Fruit fly (Drosophila melanogaster) whole organism, embryonic: ENCODE results near the gene CG7430.

Source experiments
- Abd-B ChIP-seq: fragments of 200-800 bp; sonication (Bioruptor generic); optimal IDR thresholded peaks from 2 replicates; lab custom pipeline; 2018; ENCODE audit warnings: missing biosample characterization, mild to moderate bottlenecking, missing genetic modification characterization, moderate library complexity
- Atf-2 ChIP-seq: fragments of 200-800 bp; sonication (Bioruptor generic); optimal IDR thresholded peaks from 2 replicates; lab custom pipeline; 2016; ENCODE audit warnings: missing biosample characterization, missing genetic modification characterization
- Atf3 ChIP-seq: fragments of 200-800 bp; sonication (Bioruptor generic); optimal IDR thresholded peaks from 3 replicates; lab custom pipeline; 2016; ENCODE audit warnings: missing biosample characterization, missing genetic modification characterization
- Bgb ChIP-seq: fragments of 200-800 bp; sonication (Bioruptor generic); IDR thresholded peaks from 2 replicates; pipeline ENCODE4 v1.3.6; 2022; ENCODE audit warnings: missing biosample characterization, missing genetic modification characterization; ENCODE audit not compliant: partially characterized antibody
- CG10267 ChIP-seq: fragments of 200-800 bp; sonication (Bioruptor generic); optimal IDR thresholded peaks from 2 replicates; lab custom pipeline; 2018; ENCODE audit warnings: missing biosample characterization, mild to moderate bottlenecking, missing genetic modification characterization, moderate library complexity
- CG10543 ChIP-seq: fragments of 200-800 bp; sonication (Bioruptor generic); optimal IDR thresholded peaks from 3 replicates; lab custom pipeline; 2017; ENCODE audit warnings: missing biosample characterization, mild to moderate bottlenecking, missing genetic modification characterization, moderate library complexity
- CG10654 ChIP-seq: fragments of 200-800 bp; sonication (Bioruptor generic); optimal IDR thresholded peaks from 2 replicates; lab custom pipeline; 2016; ENCODE audit warnings: missing biosample characterization, missing genetic modification characterization
- CG11085 ChIP-seq: fragments of 200-800 bp; sonication (Bioruptor generic); IDR thresholded peaks from 2 replicates; pipeline ENCODE4 v1.3.6; 2022; ENCODE audit warnings: missing biosample characterization, missing genetic modification characterization
- CG11695 ChIP-seq: fragments of 200-800 bp; sonication (Bioruptor generic); IDR thresholded peaks from 3 replicates; pipeline ENCODE4 v1.3.6; 2022; ENCODE audit warnings: missing biosample characterization, missing genetic modification characterization
- CG12659 ChIP-seq: fragments of 200-800 bp; sonication (Bioruptor generic); optimal IDR thresholded peaks from 3 replicates; lab custom pipeline; 2017; ENCODE audit warnings: mild to moderate bottlenecking, missing biosample characterization, missing genetic modification reagents, missing genetic modification characterization
- CG13287 ChIP-seq: fragments of 200-800 bp; sonication (Bioruptor generic); IDR thresholded peaks from 2 replicates; pipeline ENCODE4 v1.3.6; 2022; ENCODE audit warnings: missing biosample characterization, missing genetic modification characterization; ENCODE audit not compliant: partially characterized antibody
- CG14667 ChIP-seq: fragments of 200-800 bp; sonication (Bioruptor generic); IDR thresholded peaks from 2 replicates; pipeline ENCODE4 v1.3.6; 2022; ENCODE audit warnings: missing biosample characterization, missing genetic modification characterization
- CG14965 ChIP-seq: fragments of 200-800 bp; sonication (Bioruptor generic); optimal IDR thresholded peaks from 2 replicates; lab custom pipeline; 2016; ENCODE audit warnings: missing biosample characterization, missing genetic modification characterization, borderline replicate concordance
- CG17912 ChIP-seq: fragments of 200-800 bp; sonication (Bioruptor generic); optimal IDR thresholded peaks from 2 replicates; lab custom pipeline; 2018; ENCODE audit warnings: missing biosample characterization, mild to moderate bottlenecking, missing genetic modification characterization
- CG18262 ChIP-seq: fragments of 200-800 bp; optimal IDR thresholded peaks from 3 replicates; lab custom pipeline; 2019; ENCODE audit warnings: missing biosample characterization, mild to moderate bottlenecking, missing genetic modification characterization, moderate library complexity
- CG18619 ChIP-seq: fragments of 200-800 bp; sonication (Bioruptor generic); optimal IDR thresholded peaks from 3 replicates; lab custom pipeline; 2017; ENCODE audit warnings: missing biosample characterization, mild to moderate bottlenecking, missing genetic modification characterization
- CG3838 ChIP-seq: fragments of 200-800 bp; sonication (Bioruptor generic); optimal IDR thresholded peaks from 3 replicates; lab custom pipeline; 2016; ENCODE audit warnings: missing biosample characterization, missing genetic modification characterization
- CG3847 ChIP-seq: fragments of 200-800 bp; sonication (Bioruptor generic); IDR thresholded peaks from 2 replicates; pipeline ENCODE4 v1.3.6; 2022; ENCODE audit warnings: missing biosample characterization, missing genetic modification characterization
- CG3995 ChIP-seq: fragments of 200-800 bp; sonication (Bioruptor generic); optimal IDR thresholded peaks from 3 replicates; lab custom pipeline; 2016; ENCODE audit warnings: missing biosample characterization, missing genetic modification characterization
- CG4820 ChIP-seq: fragments of 200-800 bp; sonication (Bioruptor generic); optimal IDR thresholded peaks from 3 replicates; lab custom pipeline; 2016; ENCODE audit warnings: missing biosample characterization, missing genetic modification characterization
- CG8290 ChIP-seq, 3 experiments: fragments of 200-800 bp; sonication (Bioruptor generic); optimal IDR thresholded peaks; 2 replicates each; lab custom pipeline; 2016 to 2019; ENCODE audit warnings: missing biosample characterization in 3 of 3, missing genetic modification characterization in 3 of 3, mild to moderate bottlenecking in 2 of 3, moderate library complexity in 1 of 3
- CG9817 ChIP-seq: fragments of 200-800 bp; sonication (Bioruptor generic); optimal IDR thresholded peaks from 2 replicates; lab custom pipeline; 2018; ENCODE audit warnings: missing biosample characterization, mild to moderate bottlenecking, missing genetic modification characterization, moderate library complexity
- CG9876 ChIP-seq: fragments of 200-800 bp; sonication (Bioruptor generic); optimal IDR thresholded peaks from 2 replicates; lab custom pipeline; 2016; ENCODE audit warnings: missing biosample characterization, missing genetic modification characterization
- Chrac-16 ChIP-seq: fragments of 200-800 bp; sonication (Bioruptor generic); optimal IDR thresholded peaks from 3 replicates; lab custom pipeline; 2016; ENCODE audit warnings: missing biosample characterization, missing genetic modification characterization
- Doc3 ChIP-seq: fragments of 200-800 bp; sonication (Bioruptor generic); IDR thresholded peaks from 3 replicates; pipeline ENCODE4 v1.3.6; 2022; ENCODE audit warnings: missing biosample characterization, missing genetic modification characterization; ENCODE audit not compliant: partially characterized antibody
- HLH4C ChIP-seq: fragments of 200-800 bp; sonication (Bioruptor generic); IDR thresholded peaks from 3 replicates; pipeline ENCODE4 v1.3.6; 2022; ENCODE audit warnings: missing biosample characterization, missing genetic modification characterization; ENCODE audit not compliant: partially characterized antibody
- Hand ChIP-seq: fragments of 200-800 bp; sonication (Bioruptor generic); optimal IDR thresholded peaks from 2 replicates; lab custom pipeline; 2017; ENCODE audit warnings: mild to moderate bottlenecking, missing biosample characterization, missing genetic modification reagents, missing genetic modification characterization
- HmgD ChIP-seq: fragments of 200-800 bp; sonication (Bioruptor generic); optimal IDR thresholded peaks from 3 replicates; lab custom pipeline; 2016; ENCODE audit warnings: missing biosample characterization, missing genetic modification characterization
- NK7.1 ChIP-seq: fragments of 200-800 bp; sonication (Bioruptor generic); optimal IDR thresholded peaks from 3 replicates; lab custom pipeline; 2016; ENCODE audit warnings: missing biosample characterization, missing genetic modification characterization
- Pdp1 ChIP-seq, 2 experiments: fragments of 200-800 bp; sonication (Bioruptor generic); optimal IDR thresholded peaks; 3 replicates each; lab custom pipeline; 2016; ENCODE audit warnings: missing biosample characterization in 2 of 2, missing genetic modification characterization in 2 of 2, mild to moderate bottlenecking in 1 of 2, moderate library complexity in 1 of 2
- ara ChIP-seq: fragments of 200-800 bp; sonication (Bioruptor generic); IDR thresholded peaks from 2 replicates; pipeline ENCODE4 v1.3.6; 2022; ENCODE audit warnings: missing biosample characterization, missing genetic modification characterization
- ase ChIP-seq: fragments of 200-800 bp; sonication (Bioruptor generic); IDR thresholded peaks from 3 replicates; pipeline ENCODE4 v1.3.6; 2022; ENCODE audit warnings: missing biosample characterization, missing genetic modification characterization
- cato ChIP-seq: fragments of 200-800 bp; sonication (Bioruptor generic); optimal IDR thresholded peaks from 2 replicates; lab custom pipeline; 2016; ENCODE audit warnings: missing biosample characterization, missing genetic modification characterization, borderline replicate concordance
- croc ChIP-seq: fragments of 200-800 bp; sonication (Bioruptor generic); conservative IDR thresholded peaks from 3 replicates; pipeline ENCODE4 v1.3.6; 2022; ENCODE audit warnings: missing biosample characterization, missing genetic modification characterization
- dysf ChIP-seq: fragments of 200-800 bp; sonication (Bioruptor generic); IDR thresholded peaks from 3 replicates; pipeline ENCODE4 v1.3.6; 2022; ENCODE audit warnings: missing biosample characterization, missing genetic modification characterization
- esg ChIP-seq: fragments of 200-800 bp; sonication (Bioruptor generic); conservative IDR thresholded peaks from 2 replicates; pipeline ENCODE4 v1.3.6; 2022; ENCODE audit warnings: missing biosample characterization, missing genetic modification characterization
- eve ChIP-seq, 2 experiments: fragments of >200 bp; optimal IDR thresholded peaks; 2 replicates each; lab custom pipeline; 2017; ENCODE audit warnings: missing biosample characterization in 2 of 2, missing genetic modification characterization in 2 of 2
- grn ChIP-seq: fragments of 200-800 bp; sonication (Bioruptor generic); optimal IDR thresholded peaks from 3 replicates; lab custom pipeline; 2017; ENCODE audit warnings: missing biosample characterization, missing genetic modification characterization
- mam ChIP-seq: fragments of 200-800 bp; sonication (Bioruptor generic); optimal IDR thresholded peaks from 3 replicates; lab custom pipeline; 2016; ENCODE audit warnings: missing biosample characterization, missing genetic modification characterization
- nau ChIP-seq: fragments of 200-800 bp; sonication (Bioruptor generic); optimal IDR thresholded peaks from 3 replicates; lab custom pipeline; 2017; ENCODE audit warnings: missing biosample characterization, mild to moderate bottlenecking, missing genetic modification characterization, missing genetic modification reagents
- p53 ChIP-seq: fragments of 200-800 bp; sonication (Bioruptor generic); optimal IDR thresholded peaks from 2 replicates; lab custom pipeline; 2016; ENCODE audit warnings: missing biosample characterization, missing genetic modification characterization
- pfk ChIP-seq: fragments of 200-800 bp; sonication (Bioruptor generic); optimal IDR thresholded peaks from 2 replicates; lab custom pipeline; 2018; ENCODE audit warnings: missing biosample characterization, mild to moderate bottlenecking, missing genetic modification characterization, moderate library complexity
- repo ChIP-seq: fragments of 200-800 bp; sonication (Bioruptor generic); optimal IDR thresholded peaks from 2 replicates; lab custom pipeline; 2016; ENCODE audit warnings: missing biosample characterization, missing genetic modification characterization
- rib ChIP-seq: fragments of 200-800 bp; sonication (Bioruptor generic); IDR thresholded peaks from 2 replicates; pipeline ENCODE4 v1.3.6; 2022; ENCODE audit warnings: missing biosample characterization, missing genetic modification characterization
- slou ChIP-seq: fragments of 200-800 bp; sonication (Bioruptor generic); optimal IDR thresholded peaks from 3 replicates; lab custom pipeline; 2016; ENCODE audit warnings: missing biosample characterization, missing genetic modification characterization
- ttk ChIP-seq: fragments of 200-800 bp; sonication (Bioruptor generic); IDR thresholded peaks from 2 replicates; pipeline ENCODE4 v2.1.2; 2022; ENCODE audit warnings: missing biosample characterization, missing genetic modification characterization
- wor ChIP-seq: fragments of 200-800 bp; sonication (Bioruptor generic); IDR thresholded peaks from 2 replicates; pipeline ENCODE4 v1.3.6; 2022; ENCODE audit warnings: missing biosample characterization, missing genetic modification characterization
- yki ChIP-seq: fragments of >200 bp; optimal IDR thresholded peaks from 3 replicates; lab custom pipeline; 2018
- zfh2 ChIP-seq: fragments of 200-800 bp; sonication (Bioruptor generic); optimal IDR thresholded peaks from 2 replicates; lab custom pipeline; 2016; ENCODE audit warnings: missing biosample characterization, missing genetic modification characterization

CG7430 gene

dm6 chr3L:17846169-17846981 lies at the start of gene CG7430, which contains the start of gene MED19 (continued):
- TF ChIP-seq HmgD (GFP tag; lab: Kevin White, UChicago) = no peak
- no peak for TF ChIP-seq p53 (GFP tag; lab: Kevin White, UChicago)
- peak; percentile 28 for TF ChIP-seq repo (GFP tag; lab: Kevin White, UChicago)
- TF ChIP-seq nau (GFP tag; lab: Kevin White, UChicago) = no peak
- TF ChIP-seq Hand (GFP tag; lab: Kevin White, UChicago) = peak; percentile 28
- no peak for TF ChIP-seq eve (GFP tag; optimal IDR thresholded peaks at IDR 0.05; lab: Kevin White, UChicago)
- TF ChIP-seq wor (GFP tag; lab: Robert Waterston, UW) = no peak
- TF ChIP-seq ase (GFP tag; lab: Robert Waterston, UW) = no peak
- TF ChIP-seq CG13287 (GFP tag; lab: Robert Waterston, UW) = peak; percentile 33
- no peak for TF ChIP-seq esg (GFP tag; lab: Robert Waterston, UW)
- TF ChIP-seq CG11695 (GFP tag; lab: Robert Waterston, UW) = no peak
- TF ChIP-seq CG18619 (GFP tag; lab: Kevin White, UChicago) = no peak
- no peak for TF ChIP-seq CG11085 (GFP tag; lab: Robert Waterston, UW)
- no peak for TF ChIP-seq Chrac-16 (GFP tag; lab: Kevin White, UChicago)
- no peak for TF ChIP-seq CG3838
- peak; percentile 11 for TF ChIP-seq CG8290 (GFP tag; optimal IDR thresholded peaks at IDR 0.05; lab: Kevin White, UChicago)
- TF ChIP-seq CG8290 (tag; optimal IDR thresholded peaks at IDR 0.05; lab: Kevin White, UChicago) = peak in 1 of 2 experiments; percentile 68
- no peak for TF ChIP-seq grn
- TF ChIP-seq CG4820 (GFP tag; lab: Kevin White, UChicago) = no peak
- TF ChIP-seq Pdp1 (GFP tag; optimal IDR thresholded peaks at IDR 0.05; lab: Kevin White, UChicago) = peak in 1 of 2 experiments; percentile 17
- TF ChIP-seq zfh2 (GFP tag; lab: Kevin White, UChicago) = no peak
- no peak for TF ChIP-seq Atf3 (GFP tag; lab: Kevin White, UChicago)
- TF ChIP-seq Bgb (GFP tag; lab: Robert Waterston, UW) = peak; percentile 63
- no peak for TF ChIP-seq Atf-2
- TF ChIP-seq yki (lab: Kevin White, UChicago) = no peak
- peak; percentile 27; the same call in 1 of the 2 replicates for TF ChIP-seq CG3847 (GFP tag; lab: Robert Waterston, UW)
- TF ChIP-seq pfk (GFP tag; lab: Kevin White, UChicago) = no peak
- no peak for TF ChIP-seq CG18262 (tag; lab: Kevin White, UChicago)
- TF ChIP-seq CG10543 (GFP tag; lab: Kevin White, UChicago) = peak; percentile 30
- TF ChIP-seq croc (GFP tag; lab: Robert Waterston, UW) = no peak
- TF ChIP-seq cato (GFP tag; lab: Kevin White, UChicago) = no peak
- TF ChIP-seq NK7.1 (GFP tag; lab: Kevin White, UChicago) = no peak
- no peak for TF ChIP-seq slou (GFP tag; lab: Kevin White, UChicago)
- TF ChIP-seq CG14667 (GFP tag; lab: Robert Waterston, UW) = no peak
- TF ChIP-seq Abd-B (GFP tag; lab: Kevin White, UChicago) = peak; percentile 62
- no peak for TF ChIP-seq CG10654
- TF ChIP-seq Doc3 (GFP tag; lab: Robert Waterston, UW) = peak; percentile 17; the same call in 2 of the 3 replicates
- TF ChIP-seq ara (GFP tag; lab: Robert Waterston, UW) = no peak
- no peak for TF ChIP-seq dysf (GFP tag; lab: Robert Waterston, UW)
- TF ChIP-seq rib = no peak
- no peak for TF ChIP-seq CG3995 (GFP tag; lab: Kevin White, UChicago)
- TF ChIP-seq mam = no peak
- TF ChIP-seq CG17912 (GFP tag; lab: Kevin White, UChicago) = peak; percentile 31
- peak; percentile 48 for TF ChIP-seq HLH4C (GFP tag; lab: Robert Waterston, UW)
- TF ChIP-seq CG10267 (tag; lab: Kevin White, UChicago) = peak; percentile 21
- no peak for TF ChIP-seq CG9817 (tag; lab: Kevin White, UChicago)
- TF ChIP-seq CG12659 = peak; percentile 73
- TF ChIP-seq CG9876 (GFP tag; lab: Kevin White, UChicago) = no peak
- TF ChIP-seq CG14965 (GFP tag; lab: Kevin White, UChicago) = no peak
- TF ChIP-seq ttk (GFP tag; lab: Robert Waterston, UW) = no peak
